Worm (Caenorhabditis elegans) whole organism, L4/young adult: Measurements from ENCODE around the gene srsx-26.

ENCODE experiments used
- W03F9.2 ChIP-seq: fragments of 150-350 bp; optimal IDR thresholded peaks from 2 replicates; lab custom pipeline; 2014; ENCODE audit warnings: missing biosample characterization, missing genetic modification characterization
- dao-5 ChIP-seq: sonication (generic microtip); optimal IDR thresholded peaks from 2 replicates; lab custom pipeline; 2016; ENCODE audit warnings: missing genotype, missing genetic modification characterization, moderate library complexity, missing compliant biosample characterization
- him-1 ChIP-seq: sonication (generic microtip); optimal IDR thresholded peaks from 2 replicates; lab custom pipeline; 2016; ENCODE audit warnings: missing genotype, missing genetic modification reagents, missing genetic modification characterization, missing compliant biosample characterization

ce11 chrV:10173653-10174052, 25.2 kb downstream of the srsx-26 start, which contains the start of gene egl-3:
- TF ChIP-seq W03F9.2 (no peak), him-1 (tag; lab: Kevin White, UChicago) (no peak), dao-5 (tag; lab: Kevin White, UChicago) (no peak)
